Worm (Caenorhabditis elegans) whole organism, early embryonic: ENCODE measurements around the gene K05F6.12.

Source experiments
- B0310.2 ChIP-seq: sonication (generic microtip); optimal IDR thresholded peaks from 2 replicates; lab custom pipeline; 2016; ENCODE audit warnings: mild to moderate bottlenecking, missing genetic modification characterization, missing compliant biosample characterization
- F13C5.2 ChIP-seq: sonication (generic microtip); optimal IDR thresholded peaks from 2 replicates; lab custom pipeline; 2017; ENCODE audit warnings: mild to moderate bottlenecking, missing genetic modification characterization, inconsistent platforms, missing compliant biosample characterization
- aly-1 ChIP-seq: sonication (generic microtip); optimal IDR thresholded peaks from 2 replicates; lab custom pipeline; 2016; ENCODE audit warnings: missing genetic modification characterization, missing compliant biosample characterization
- ama-1 ChIP-seq: fragments of 150-350 bp; optimal IDR thresholded peaks from 2 replicates; lab custom pipeline; 2014
- ceh-36 ChIP-seq: sonication (generic microtip); optimal IDR thresholded peaks from 2 replicates; lab custom pipeline; 2016; ENCODE audit warnings: missing genetic modification characterization, inconsistent platforms, missing compliant biosample characterization
- ets-7 ChIP-seq: sonication (generic microtip); optimal IDR thresholded peaks from 2 replicates; lab custom pipeline; 2016; ENCODE audit warnings: missing genotype, missing genetic modification characterization, missing compliant biosample characterization
- hmbx-1 ChIP-seq: sonication (generic microtip); optimal IDR thresholded peaks from 2 replicates; lab custom pipeline; 2016; ENCODE audit warnings: mild to moderate bottlenecking, missing genetic modification characterization, missing compliant biosample characterization
- hnd-1 ChIP-seq: sonication (generic microtip); optimal IDR thresholded peaks from 2 replicates; lab custom pipeline; 2016; ENCODE audit warnings: missing genetic modification characterization, missing compliant biosample characterization
- tbx-11 ChIP-seq: fragments of 200-800 bp; sonication (Bioruptor generic); IDR thresholded peaks from 2 replicates; pipeline ENCODE4 v1.3.6; 2022; ENCODE audit warnings: missing genetic modification characterization, missing compliant biosample characterization
- tbx-37 ChIP-seq: fragments of 200-800 bp; sonication (Bioruptor generic); conservative IDR thresholded peaks from 2 replicates; pipeline ENCODE4 v1.3.6; 2022; ENCODE audit warnings: missing genetic modification reagents, missing genetic modification characterization, missing compliant biosample characterization

ce11 chrII:1545625-1546024, at the start of gene K05F6.12:
- TF ChIP-seq F13C5.2 (tag; lab: Kevin White, UChicago) = no peak
- TF ChIP-seq tbx-11 (GFP tag; lab: Robert Waterston, UW) = no peak
- no peak for TF ChIP-seq ets-7 (tag; lab: Kevin White, UChicago)
- no peak for TF ChIP-seq aly-1
- TF ChIP-seq ama-1 (lab: Kevin White, UChicago) = no peak
- TF ChIP-seq tbx-37 = no peak
- TF ChIP-seq hmbx-1 = no peak
- no peak for TF ChIP-seq hnd-1 (tag; lab: Kevin White, UChicago)
- no peak for TF ChIP-seq ceh-36 (tag; lab: Kevin White, UChicago)
- TF ChIP-seq B0310.2 (tag; lab: Kevin White, UChicago) = no peak
